Worm (Caenorhabditis elegans) whole organism, late embryonic: ENCODE data around the gene srxa-8.

Source experiments
- elt-2 ChIP-seq: sonication (generic microtip); optimal IDR thresholded peaks from 2 replicates; lab custom pipeline; 2016; ENCODE audit warnings: missing genetic modification reagents, missing genetic modification characterization, missing compliant biosample characterization
- lin-11 ChIP-seq: fragments of 200-800 bp; sonication (Bioruptor generic); optimal IDR thresholded peaks from 2 replicates; lab custom pipeline; 2018; ENCODE audit warnings: mild to moderate bottlenecking, missing genetic modification characterization, missing compliant biosample characterization
- tbx-2 ChIP-seq: sonication (generic microtip); optimal IDR thresholded peaks from 2 replicates; lab custom pipeline; 2016; ENCODE audit warnings: missing genetic modification characterization, missing compliant biosample characterization
- ztf-16 ChIP-seq: sonication (generic microtip); optimal IDR thresholded peaks from 2 replicates; lab custom pipeline; 2017; ENCODE audit warnings: missing genetic modification characterization, missing compliant biosample characterization

ce11 chrX:13311641-13312423, 3.2 kb upstream of the srxa-8 start, which contains the start of gene F46G10.1:
- TF ChIP-seq ztf-16 (tag; lab: Kevin White, UChicago) (no peak), tbx-2 (tag; lab: Kevin White, UChicago) (no peak), elt-2 (tag; lab: Kevin White, UChicago) (no peak), lin-11 (no peak)
